Worm (Caenorhabditis elegans): ENCODE data around the gene pha-4.

ce11 chrV:20746805-20747204, 6.0 kb upstream of the pha-4 start:
- TF ChIP-seq med-1 (GFP tag; optimal IDR thresholded peaks at IDR 0.05; ENCODE audit: insufficient read depth) = no peak
- TF ChIP-seq ref-1 (GFP tag; conservative IDR thresholded peaks at IDR 0.05) = no peak
